Worm (Caenorhabditis elegans) whole organism, early embryonic: ENCODE measurements around the gene F23A7.1.

Source experiments
- ama-1 ChIP-seq: fragments of 150-350 bp; optimal IDR thresholded peaks from 2 replicates; lab custom pipeline; 2014
- sea-1 ChIP-seq: fragments of 200-800 bp; sonication (Bioruptor generic); conservative IDR thresholded peaks from 2 replicates; pipeline ENCODE4 v1.3.6; 2022; ENCODE audit warnings: missing genetic modification characterization, missing compliant biosample characterization

- TF ChIP-seq ama-1 (no peak), sea-1 (GFP tag; lab: Robert Waterston, UW) (no peak)
Observed at ce11 chrX:16217749-16218148, 541 bp downstream of the F23A7.1 start.
